Fruit fly (Drosophila melanogaster): Measurements from ENCODE around the gene CG6073.

CG6073 gene

DNA sequence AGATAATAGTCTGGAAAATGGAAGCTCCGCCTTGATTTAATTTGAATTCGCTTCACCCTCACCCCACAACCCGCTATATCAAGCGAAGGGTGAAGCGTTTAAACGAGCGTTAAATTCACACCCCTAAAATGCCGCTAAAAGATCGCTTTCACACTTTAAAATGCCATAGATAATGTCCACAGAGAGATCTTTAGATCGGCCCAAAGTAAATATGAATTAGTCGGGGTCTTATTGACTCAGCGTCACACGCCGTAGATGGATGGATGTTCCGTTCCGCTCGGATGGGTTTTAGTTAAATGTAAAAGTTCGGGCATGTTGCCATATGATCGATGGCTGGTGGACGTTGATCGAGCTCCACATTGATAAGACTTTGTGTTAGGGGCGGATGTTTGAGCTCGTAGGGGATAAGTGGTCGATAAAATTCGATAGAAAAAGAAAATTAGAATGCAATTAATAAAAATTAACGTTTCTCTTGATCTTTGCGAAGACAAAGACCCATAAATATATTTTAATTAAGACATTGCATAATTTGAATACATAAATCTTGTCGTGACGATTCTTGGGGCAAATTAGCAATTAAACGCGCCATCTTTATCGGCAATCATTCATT lies 39.5 kb upstream of the CG6073 start (continued):
- TF ChIP-seq pan (optimal IDR thresholded peaks at IDR 0.05) (no peak), pan (GFP tag; optimal IDR thresholded peaks at IDR 0.05 in 1 of 2, IDR thresholded peaks at IDR 0.05 in 1 of 2) (peak in 1 of 2 experiments; percentile 74), CG2129 (GFP tag; IDR thresholded peaks at IDR 0.05; ENCODE audit: partially characterized antibody) (no peak), hb (GFP tag; IDR thresholded peaks at IDR 0.05; ENCODE audit: partially characterized antibody) (no peak), CG3407 (GFP tag; optimal IDR thresholded peaks at IDR 0.05) (peak; percentile 96), tup (GFP tag; optimal IDR thresholded peaks at IDR 0.05) (peak; percentile 92), CG12391 (tag; optimal IDR thresholded peaks at IDR 0.05) (peak; percentile 50), MBD-R2 (GFP tag; IDR thresholded peaks at IDR 0.05) (peak; percentile 55; the same call in 1 of the 2 replicates), sim (GFP tag; IDR thresholded peaks at IDR 0.05) (peak; percentile 88), stc (GFP tag; IDR thresholded peaks at IDR 0.05) (peak; percentile 64; the same call in 1 of the 2 replicates), bbx (GFP tag; IDR thresholded peaks at IDR 0.05; ENCODE audit: partially characterized antibody) (no peak), ara (GFP tag; IDR thresholded peaks at IDR 0.05) (peak; percentile 90), CG7556 (GFP tag; optimal IDR thresholded peaks at IDR 0.05) (peak; percentile 70), Mes4 (GFP tag; optimal IDR thresholded peaks at IDR 0.05) (peak; percentile 86), CG7357 (GFP tag; IDR thresholded peaks at IDR 0.05) (no peak), fd96Cb (tag; optimal IDR thresholded peaks at IDR 0.05) (peak; percentile 64), Hr78 (GFP tag; optimal IDR thresholded peaks at IDR 0.05) (peak in 1 of 2 experiments; percentile 61), tll (GFP tag; optimal IDR thresholded peaks at IDR 0.05) (no peak), inv (GFP tag; IDR thresholded peaks at IDR 0.05; ENCODE audit: partially characterized antibody) (no peak), D (optimal IDR thresholded peaks at IDR 0.05) (no peak), D (GFP tag; optimal IDR thresholded peaks at IDR 0.05) (peak; percentile 89), Hsf (GFP tag; optimal IDR thresholded peaks at IDR 0.05) (peak; percentile 50), CG12769 (tag; optimal IDR thresholded peaks at IDR 0.05) (peak; percentile 88), Dek (tag; optimal IDR thresholded peaks at IDR 0.05) (peak; percentile 69), CG14014 (GFP tag; IDR thresholded peaks at IDR 0.05) (peak; percentile 83; the same call in 1 of the 2 replicates), B-H1 (GFP tag; IDR thresholded peaks at IDR 0.05) (peak; percentile 74), usp (GFP tag; optimal IDR thresholded peaks at IDR 0.05) (no peak), p53 (GFP tag; optimal IDR thresholded peaks at IDR 0.05) (peak; percentile 80), CG14050 (GFP tag; IDR thresholded peaks at IDR 0.05) (peak; percentile 49; the same call in 1 of the 3 replicates), CG4617 (GFP tag; optimal IDR thresholded peaks at IDR 0.05; ENCODE audit: borderline replicate concordance) (peak; percentile 7), unc-4 (GFP tag; IDR thresholded peaks at IDR 0.05; ENCODE audit: partially characterized antibody) (no peak), Hr39 (optimal IDR thresholded peaks at IDR 0.05) (no peak), Fer3 (tag; optimal IDR thresholded peaks at IDR 0.05) (peak; percentile 91), HLH3B (GFP tag; IDR thresholded peaks at IDR 0.05) (peak; percentile 88; the same call in 1 of the 2 replicates), pros (GFP tag; optimal IDR thresholded peaks at IDR 0.05) (no peak), Camta (GFP tag; optimal IDR thresholded peaks at IDR 0.05) (peak; percentile 89), Lim3 (GFP tag; IDR thresholded peaks at IDR 0.05) (no peak), CG15479 (GFP tag; optimal IDR thresholded peaks at IDR 0.05) (no peak), CG33557 (GFP tag; optimal IDR thresholded peaks at IDR 0.05) (peak; percentile 92), CG4707 (GFP tag; optimal IDR thresholded peaks at IDR 0.05) (peak; percentile 87), CG10959 (GFP tag; IDR thresholded peaks at IDR 0.05) (0 out of 2 replicates have a peak, but pooled peaks have one; percentile 18), CG16815 (GFP tag; optimal IDR thresholded peaks at IDR 0.05) (peak; percentile 27), CG7745 (tag; optimal IDR thresholded peaks at IDR 0.05) (peak; percentile 77), Drgx (GFP tag; IDR thresholded peaks at IDR 0.05) (no peak), Mrtf (GFP tag; IDR thresholded peaks at IDR 0.05) (peak; percentile 63; the same call in 2 of the 3 replicates), Eip74EF (GFP tag; optimal IDR thresholded peaks at IDR 0.05) (peak in 1 of 2 experiments; percentile 85), prd (optimal IDR thresholded peaks at IDR 0.05) (no peak), prd (GFP tag; IDR thresholded peaks at IDR 0.05) (peak; percentile 53; the same call in 2 of the 3 replicates), Ets97D (GFP tag; optimal IDR thresholded peaks at IDR 0.05) (peak; percentile 68)
